Worm (Caenorhabditis elegans): ENCODE results near the gene cyp-13A12.

The cyp-13A12 gene

DNA sequence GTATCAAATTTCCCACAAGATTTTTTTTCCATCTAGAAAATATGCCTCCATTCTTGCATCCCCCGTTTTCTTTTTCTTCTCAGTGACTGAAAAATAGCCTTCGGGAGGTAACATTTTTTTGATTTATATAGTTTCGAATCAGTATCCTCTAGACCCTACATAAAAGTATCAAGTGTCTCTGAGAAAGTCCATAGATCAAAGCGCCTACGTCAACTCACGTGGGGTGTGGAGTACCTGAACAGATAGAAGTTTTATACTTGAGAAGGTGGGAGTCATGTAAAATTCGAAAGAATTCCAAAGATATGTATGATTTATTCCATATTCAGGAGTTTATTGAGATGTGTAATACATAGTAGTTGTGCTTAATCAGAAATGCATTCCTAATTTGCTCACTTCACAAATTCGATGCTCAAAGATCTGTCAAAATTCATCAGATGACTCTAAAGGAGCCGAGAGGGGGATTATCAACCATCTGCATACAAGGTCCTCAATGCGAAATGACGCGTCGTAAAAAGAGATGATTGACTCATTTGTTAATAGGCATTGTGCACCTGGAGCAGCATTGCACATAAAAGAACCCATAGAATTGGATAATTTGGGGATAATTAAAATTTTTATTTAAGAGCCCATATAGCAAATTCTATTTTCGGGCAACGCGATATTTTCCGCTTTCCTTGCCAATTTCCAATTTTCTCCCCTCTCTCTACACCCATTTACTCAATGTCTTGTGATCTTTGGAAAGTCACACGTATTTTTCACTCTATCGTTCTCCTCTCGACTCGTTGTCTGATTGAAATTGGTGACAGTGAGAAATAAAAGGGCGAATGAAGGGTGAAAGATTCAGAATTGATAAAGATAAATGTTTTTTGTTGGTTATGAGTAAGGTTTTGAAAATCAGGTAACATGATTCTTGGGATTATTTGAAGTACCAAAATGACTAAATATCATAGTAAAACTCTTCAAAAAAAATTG is 40.2 kb downstream of the cyp-13A12 start:
- TF ChIP-seq nhr-179 (tag; optimal IDR thresholded peaks at IDR 0.05) (no peak), cebp-1 (GFP tag; IDR thresholded peaks at IDR 0.05) (no peak), cebp-1 (tag; optimal IDR thresholded peaks at IDR 0.05) (peak; percentile 11)

DNA sequence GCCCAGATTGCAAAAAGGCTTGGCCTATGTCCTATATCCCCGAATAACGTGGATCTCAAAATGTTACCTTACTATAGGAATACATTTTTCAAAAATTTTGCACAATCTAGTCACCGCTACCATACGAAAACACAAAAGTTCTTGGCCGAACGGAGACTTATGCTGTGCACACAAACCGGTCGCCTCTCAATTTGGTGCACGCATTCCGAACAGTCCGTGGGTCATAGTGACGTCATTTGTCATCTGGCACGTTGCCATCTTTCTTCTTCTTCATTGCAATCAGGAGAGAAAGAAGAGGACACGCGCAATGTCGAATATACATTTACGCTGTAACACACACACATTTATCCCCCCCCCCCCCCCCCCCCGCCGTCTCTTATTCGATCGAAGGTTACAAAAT is 41.3 kb downstream of the cyp-13A12 start:
- peak; percentile 63 for TF ChIP-seq atf-7 (tag; optimal IDR thresholded peaks at IDR 0.05)
- TF ChIP-seq lsy-27 (tag; optimal IDR thresholded peaks at IDR 0.05; ENCODE audit: borderline replicate concordance, insufficient read depth), result no peak

DNA sequence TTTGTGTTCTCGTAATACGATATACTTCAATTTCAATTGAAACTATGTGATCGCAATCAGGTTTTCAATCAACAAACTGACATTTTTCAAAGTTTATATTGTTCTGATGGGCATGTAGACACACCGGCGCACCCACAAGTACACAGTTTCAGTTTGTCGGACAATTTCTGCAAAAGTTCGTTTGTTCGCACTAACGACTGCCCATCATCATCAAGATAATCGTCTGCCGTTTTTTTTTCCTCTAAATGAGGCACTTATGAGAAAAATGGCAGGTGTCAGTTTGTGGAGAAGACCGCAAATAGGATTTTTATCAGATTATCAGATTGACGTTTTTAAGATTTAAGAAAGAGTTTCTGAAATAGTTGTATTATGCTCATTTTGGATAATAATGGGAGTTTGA is 42.5 kb downstream of the cyp-13A12 start:
- peak; percentile 9 for TF ChIP-seq chd-7 (tag; optimal IDR thresholded peaks at IDR 0.05)
- TF ChIP-seq ztf-22 (GFP tag; optimal IDR thresholded peaks at IDR 0.05), result no peak
- TF ChIP-seq snpc-1.3 (tag; optimal IDR thresholded peaks at IDR 0.05; ENCODE audit: insufficient read depth), result no peak
- TF ChIP-seq hlh-12 (tag; optimal IDR thresholded peaks at IDR 0.05), result no peak
- TF ChIP-seq K12H6.12 (tag; optimal IDR thresholded peaks at IDR 0.05), result no peak
- no peak for TF ChIP-seq hsf-1 (GFP tag; IDR thresholded peaks at IDR 0.05)
- no peak for TF ChIP-seq rec-8 (tag; optimal IDR thresholded peaks at IDR 0.05)
- TF ChIP-seq mes-4 (tag; optimal IDR thresholded peaks at IDR 0.05), result no peak
- TF ChIP-seq sptf-2 (GFP tag; optimal IDR thresholded peaks at IDR 0.05), result no peak
- no peak for TF ChIP-seq ceh-100 (GFP tag; IDR thresholded peaks at IDR 0.05)
- TF ChIP-seq fkh-3 (tag; optimal IDR thresholded peaks at IDR 0.05), result no peak
- 0 out of 2 replicates have a peak, but pooled peaks have one; percentile 31 for TF ChIP-seq B0336.3 (GFP tag; IDR thresholded peaks at IDR 0.05)
- TF ChIP-seq F57A8.1 (GFP tag; optimal IDR thresholded peaks at IDR 0.05), result no peak
- no peak for TF ChIP-seq efl-1 (GFP tag; optimal IDR thresholded peaks at IDR 0.05)
- TF ChIP-seq bed-1 (GFP tag; IDR thresholded peaks at IDR 0.05), result no peak
- no peak for TF ChIP-seq madf-8 (GFP tag; conservative IDR thresholded peaks at IDR 0.05)
- peak; percentile 25 for TF ChIP-seq madf-10 (tag; optimal IDR thresholded peaks at IDR 0.05)
- no peak for TF ChIP-seq dpff-1 (tag; optimal IDR thresholded peaks at IDR 0.05)
- TF ChIP-seq mxl-1 (tag; optimal IDR thresholded peaks at IDR 0.05), result no peak
- TF ChIP-seq T07F8.4 (tag; optimal IDR thresholded peaks at IDR 0.05), result no peak
- TF ChIP-seq rcor-1 (GFP tag; IDR thresholded peaks at IDR 0.05), result no peak
- TF ChIP-seq attf-6 (GFP tag; IDR thresholded peaks at IDR 0.05), result no peak
- TF ChIP-seq mcd-1 (GFP tag; IDR thresholded peaks at IDR 0.05), result 0 out of 2 replicates have a peak, but pooled peaks have one; percentile 20
- no peak for TF ChIP-seq ztf-6 (GFP tag; IDR thresholded peaks at IDR 0.05)
- no peak for TF ChIP-seq rpc-1 (optimal IDR thresholded peaks at IDR 0.05)
- no peak for TF ChIP-seq rpc-1 (tag; optimal IDR thresholded peaks at IDR 0.05)
- no peak for TF ChIP-seq somi-1 (GFP tag; optimal IDR thresholded peaks at IDR 0.05)
- TF ChIP-seq nfya-1 (tag; optimal IDR thresholded peaks at IDR 0.05; ENCODE audit: borderline replicate concordance, insufficient read depth), result no peak
- TF ChIP-seq ztf-3 (GFP tag; optimal IDR thresholded peaks at IDR 0.05), result no peak
- TF ChIP-seq tbp1 (GFP tag; optimal IDR thresholded peaks at IDR 0.05), result peak; percentile 10
- no peak for TF ChIP-seq ccch-3 (GFP tag; optimal IDR thresholded peaks at IDR 0.05)
- no peak for TF ChIP-seq egl-44 (GFP tag; IDR thresholded peaks at IDR 0.05)
- TF ChIP-seq snpc-4 (GFP tag; optimal IDR thresholded peaks at IDR 0.05), result no peak
- TF ChIP-seq snpc-4 (tag; optimal IDR thresholded peaks at IDR 0.05), result peak in 1 of 4 experiments; percentile 29
- TF ChIP-seq pbrm-1 (GFP tag; IDR thresholded peaks at IDR 0.05), result no peak
- TF ChIP-seq F33H1.4 (GFP tag; IDR thresholded peaks at IDR 0.05), result no peak
- no peak for TF ChIP-seq pha-4 (tag; optimal IDR thresholded peaks at IDR 0.05)
- TF ChIP-seq F37B4.10 (GFP tag; IDR thresholded peaks at IDR 0.05), result no peak
- TF ChIP-seq him-1 (tag; optimal IDR thresholded peaks at IDR 0.05), result no peak
